Fruit fly (Drosophila melanogaster): ENCODE data around the gene CG46335.

CG46335 gene

DNA sequence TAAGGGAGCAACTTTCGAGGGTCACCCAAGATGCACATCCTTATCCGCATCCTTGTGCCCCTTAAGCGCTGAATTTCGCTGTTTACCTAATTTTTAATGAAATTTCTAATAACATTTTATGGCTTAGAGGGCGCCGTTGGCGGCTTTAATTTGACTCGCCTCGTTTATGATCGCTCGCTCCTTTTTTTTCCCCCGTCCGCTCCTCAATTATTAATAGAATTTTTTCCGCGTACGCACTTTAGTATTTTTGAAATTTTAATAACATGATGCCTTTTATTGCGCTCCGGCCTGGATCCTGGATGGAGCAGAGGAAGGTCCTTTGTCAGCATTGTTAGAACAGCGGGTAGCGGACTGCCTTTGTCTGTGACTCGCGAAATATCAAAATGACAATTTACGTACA is at the start of gene CG46335:
CG46335 (minus strand) TSS at position 101 of the 400 bp plus-strand sequence.
- TF ChIP-seq h (optimal IDR thresholded peaks at IDR 0.05): no peak
- no peak for TF ChIP-seq Sin3A (optimal IDR thresholded peaks at IDR 0.05)
- no peak for TF ChIP-seq insv (optimal IDR thresholded peaks at IDR 0.05)

DNA sequence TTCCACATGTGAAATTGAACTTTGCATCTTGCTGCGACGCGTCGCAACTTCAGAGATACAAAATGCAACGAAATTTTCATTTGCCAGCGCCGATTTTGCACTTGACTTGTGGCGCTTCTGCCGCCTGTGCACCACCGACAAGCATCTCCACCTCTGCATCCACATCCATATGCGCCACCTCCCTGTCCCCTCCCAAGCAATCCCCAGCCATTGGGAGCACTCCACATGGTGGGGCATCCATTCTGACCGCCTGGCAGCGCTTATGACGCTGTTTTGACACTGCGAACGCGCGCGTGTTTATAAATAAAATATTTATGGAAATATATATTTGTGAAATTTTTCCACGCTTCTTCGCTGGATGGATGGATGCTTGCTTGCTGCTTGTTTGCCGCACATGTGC is 46.8 kb upstream of the CG46335 start:
- TF ChIP-seq Sin3A (optimal IDR thresholded peaks at IDR 0.05): no peak
- no peak for TF ChIP-seq Myc (optimal IDR thresholded peaks at IDR 0.05)
- TF ChIP-seq psq (optimal IDR thresholded peaks at IDR 0.05): no peak
- TF ChIP-seq insv (optimal IDR thresholded peaks at IDR 0.05): no peak
- TF ChIP-seq ttk (optimal IDR thresholded peaks at IDR 0.05): no peak
- TF ChIP-seq h (optimal IDR thresholded peaks at IDR 0.05): no peak

DNA sequence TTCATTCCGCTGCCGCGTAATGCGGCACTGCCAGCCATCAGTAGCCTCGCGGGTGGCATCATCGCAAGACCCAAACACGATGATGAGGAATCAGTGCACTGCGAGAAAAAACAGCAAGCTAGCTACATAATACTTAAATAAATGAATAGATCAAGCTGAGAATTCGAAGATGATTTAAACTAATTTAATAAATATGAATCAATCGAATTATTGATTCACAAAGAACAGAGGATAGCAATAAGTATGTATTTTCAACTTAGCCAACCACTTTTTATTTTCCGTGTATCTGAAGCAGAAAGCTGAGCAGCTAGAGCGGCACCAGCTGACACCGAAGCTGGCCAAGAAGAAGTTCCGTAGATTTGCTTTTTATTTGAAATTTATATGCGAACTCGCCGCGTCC is 44.7 kb upstream of the CG46335 start:
- TF ChIP-seq Myc (optimal IDR thresholded peaks at IDR 0.05) (no peak), psq (optimal IDR thresholded peaks at IDR 0.05) (no peak), insv (optimal IDR thresholded peaks at IDR 0.05) (no peak), ttk (optimal IDR thresholded peaks at IDR 0.05) (no peak), h (optimal IDR thresholded peaks at IDR 0.05) (no peak), Sin3A (optimal IDR thresholded peaks at IDR 0.05) (no peak)

DNA sequence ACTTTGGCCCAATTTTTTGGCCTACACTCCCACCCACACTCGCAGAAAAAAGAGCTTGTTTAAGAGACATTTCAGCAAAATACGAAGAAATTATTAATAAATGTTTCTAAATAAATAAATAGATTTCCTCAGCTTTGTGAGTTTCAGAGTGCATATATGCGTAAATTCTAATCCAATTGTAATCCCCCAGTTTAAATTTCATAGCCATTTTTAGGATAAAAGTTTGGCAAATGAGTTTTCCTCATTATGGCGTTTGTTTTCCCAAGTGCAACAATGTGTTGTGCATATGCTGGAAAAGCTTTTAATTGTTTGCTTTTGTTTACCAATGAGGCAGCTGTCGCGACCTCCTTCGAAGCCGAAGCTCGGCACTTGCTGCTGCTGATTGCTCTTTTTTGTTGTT is 40.2 kb upstream of the CG46335 start:
- TF ChIP-seq Myc (optimal IDR thresholded peaks at IDR 0.05): no peak
- TF ChIP-seq Sin3A (optimal IDR thresholded peaks at IDR 0.05): no peak
- TF ChIP-seq insv (optimal IDR thresholded peaks at IDR 0.05): no peak
- no peak for TF ChIP-seq h (optimal IDR thresholded peaks at IDR 0.05)
- TF ChIP-seq psq (optimal IDR thresholded peaks at IDR 0.05): no peak
- no peak for TF ChIP-seq ttk (optimal IDR thresholded peaks at IDR 0.05)

DNA sequence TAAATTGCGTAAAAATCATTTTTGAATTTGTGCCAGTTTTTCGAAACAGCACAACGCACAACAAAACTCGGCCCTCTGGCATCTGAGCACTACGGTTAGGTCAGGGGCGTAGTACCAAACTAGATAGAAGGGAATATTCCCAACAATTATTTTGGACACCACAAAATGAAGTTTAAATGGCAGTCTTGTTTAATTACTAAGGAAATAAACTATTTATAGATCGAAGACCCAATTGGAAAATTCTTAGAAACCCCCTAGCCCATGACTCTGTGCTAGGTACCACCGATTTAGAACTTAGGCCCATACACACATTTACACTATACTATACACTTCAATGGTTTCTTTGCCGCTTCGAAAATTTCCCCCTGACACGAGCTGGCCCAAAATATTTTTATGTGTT is 38.5 kb upstream of the CG46335 start:
- TF ChIP-seq psq (optimal IDR thresholded peaks at IDR 0.05): no peak
- TF ChIP-seq ttk (optimal IDR thresholded peaks at IDR 0.05): no peak
- TF ChIP-seq insv (optimal IDR thresholded peaks at IDR 0.05): no peak
- no peak for TF ChIP-seq h (optimal IDR thresholded peaks at IDR 0.05)
- TF ChIP-seq Sin3A (optimal IDR thresholded peaks at IDR 0.05): no peak
- TF ChIP-seq Myc (optimal IDR thresholded peaks at IDR 0.05): no peak

DNA sequence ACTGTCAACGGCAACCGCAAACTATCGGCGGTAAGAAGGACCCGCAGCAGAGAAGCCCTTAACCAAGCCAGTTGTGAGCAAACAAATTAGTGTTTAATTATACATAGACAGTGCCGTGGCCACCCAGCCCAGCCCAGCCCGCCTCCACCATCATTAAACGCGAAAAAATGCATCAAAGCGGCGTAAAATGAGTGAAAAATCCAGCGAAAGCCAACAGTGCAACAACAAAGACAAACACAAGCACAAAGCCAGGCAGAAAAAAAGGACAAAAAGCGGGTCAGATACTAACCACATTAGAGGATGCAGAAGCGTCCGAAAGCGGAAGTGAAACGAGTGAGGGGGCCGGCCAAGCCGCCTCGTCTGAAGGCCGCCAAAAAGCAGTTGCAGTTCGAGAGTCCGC is 28.2 kb downstream of the CG46335 start, which contains the start of gene CG42534:
CG42534 (plus strand) TSS at position 301 of the 400 bp plus-strand sequence.
- TF ChIP-seq Sin3A (optimal IDR thresholded peaks at IDR 0.05) (no peak), insv (optimal IDR thresholded peaks at IDR 0.05) (no peak), h (optimal IDR thresholded peaks at IDR 0.05) (no peak), ttk (optimal IDR thresholded peaks at IDR 0.05) (no peak), Myc (optimal IDR thresholded peaks at IDR 0.05) (no peak)

DNA sequence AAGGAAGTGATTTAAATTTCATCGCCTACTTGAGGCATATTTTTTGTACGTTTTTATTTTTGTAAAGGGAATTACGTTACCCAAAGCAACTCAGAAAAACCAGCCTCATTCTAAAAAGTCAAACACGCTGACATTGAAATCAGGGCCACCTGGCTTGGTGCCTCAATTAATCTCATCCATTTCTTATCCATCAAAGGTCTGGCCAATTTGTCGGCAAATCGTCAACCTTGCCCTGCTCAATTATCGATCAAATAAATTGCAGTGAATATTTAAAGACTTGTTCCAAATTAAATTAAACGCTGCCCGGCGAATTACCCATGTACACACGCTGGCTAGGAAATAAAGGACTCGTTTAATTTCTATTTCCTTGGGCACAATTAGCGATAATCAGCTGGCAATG is 37.7 kb downstream of the CG46335 start, which contains the start of gene CG3330:
CG3330 (minus strand) TSS at position 101 of the 400 bp plus-strand sequence.
- TF ChIP-seq psq (optimal IDR thresholded peaks at IDR 0.05): no peak
- no peak for TF ChIP-seq h (optimal IDR thresholded peaks at IDR 0.05)
- TF ChIP-seq insv (optimal IDR thresholded peaks at IDR 0.05): no peak
- no peak for TF ChIP-seq ttk (optimal IDR thresholded peaks at IDR 0.05)
- no peak for TF ChIP-seq Sin3A (optimal IDR thresholded peaks at IDR 0.05)
- no peak for TF ChIP-seq Myc (optimal IDR thresholded peaks at IDR 0.05)

DNA sequence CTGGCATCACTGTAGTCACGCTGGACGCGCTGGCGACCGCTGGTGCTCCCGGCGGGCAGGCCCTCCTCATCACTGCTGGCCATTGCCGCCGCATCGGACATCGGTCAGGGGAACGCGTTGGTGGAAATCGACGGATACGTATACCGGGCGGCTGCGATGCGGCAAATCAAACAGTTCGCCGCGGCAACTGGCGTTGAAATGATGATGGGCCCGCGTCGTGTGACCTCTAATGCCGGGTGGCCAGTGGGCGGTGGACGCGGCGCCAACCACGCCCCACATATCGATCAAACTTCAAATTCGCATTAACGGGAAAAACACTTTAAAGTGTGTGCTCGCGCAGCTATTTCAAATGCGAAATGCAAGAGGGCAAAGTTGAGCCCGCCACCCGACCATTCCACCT is 46.3 kb downstream of the CG46335 start, which contains the start of gene CG3339:
CG3339 (minus strand) TSS at position 101 of the 400 bp plus-strand sequence.
- TF ChIP-seq insv (optimal IDR thresholded peaks at IDR 0.05) (no peak), Sin3A (optimal IDR thresholded peaks at IDR 0.05) (no peak), psq (optimal IDR thresholded peaks at IDR 0.05) (no peak), Myc (optimal IDR thresholded peaks at IDR 0.05) (no peak), ttk (optimal IDR thresholded peaks at IDR 0.05) (no peak), h (optimal IDR thresholded peaks at IDR 0.05) (no peak)
